Fruit fly (Drosophila melanogaster) whole organism, prepupa: ENCODE measurements around the gene CG42780.

Experiments used
- Blimp-1 ChIP-seq: fragments of 200-800 bp; sonication (Bioruptor generic); optimal IDR thresholded peaks from 3 replicates; lab custom pipeline; 2017; ENCODE audit warnings: missing biosample characterization, missing genetic modification characterization, mild to moderate bottlenecking, moderate library complexity, missing genetic modification reagents
- CG10669 ChIP-seq: fragments of 200-800 bp; sonication (Bioruptor generic); optimal IDR thresholded peaks from 3 replicates; lab custom pipeline; 2018; ENCODE audit warnings: missing biosample characterization, mild to moderate bottlenecking, missing genetic modification characterization, moderate library complexity
- CG11294 ChIP-seq: fragments of 200-800 bp; sonication (Bioruptor generic); IDR thresholded peaks from 2 replicates; pipeline ENCODE4 v1.3.6; 2022; ENCODE audit warnings: missing biosample characterization, missing genetic modification characterization
- CG11762 ChIP-seq: fragments of 200-800 bp; sonication (Bioruptor generic); optimal IDR thresholded peaks from 3 replicates; lab custom pipeline; 2016; ENCODE audit warnings: missing biosample characterization, missing genetic modification characterization; ENCODE audit not compliant: insufficient read depth
- CG11902 ChIP-seq: fragments of 200-800 bp; sonication (Bioruptor generic); optimal IDR thresholded peaks from 3 replicates; lab custom pipeline; 2016; ENCODE audit warnings: missing biosample characterization, missing genetic modification characterization
- CG15336 ChIP-seq: fragments of 200-800 bp; sonication (Bioruptor generic); IDR thresholded peaks from 2 replicates; pipeline ENCODE4 v1.3.6; 2022; ENCODE audit warnings: missing biosample characterization, missing genetic modification characterization
- CG1621 ChIP-seq: fragments of 200-800 bp; sonication (Bioruptor generic); optimal IDR thresholded peaks from 3 replicates; lab custom pipeline; 2018; ENCODE audit warnings: missing biosample characterization, mild to moderate bottlenecking, missing genetic modification characterization
- CG3032 ChIP-seq: fragments of 200-800 bp; optimal IDR thresholded peaks from 2 replicates; lab custom pipeline; 2019; ENCODE audit warnings: missing biosample characterization, mild to moderate bottlenecking, missing genetic modification characterization, moderate library complexity
- CG32006 ChIP-seq: fragments of 200-800 bp; sonication (Bioruptor generic); optimal IDR thresholded peaks from 3 replicates; lab custom pipeline; 2017; ENCODE audit warnings: missing biosample characterization, mild to moderate bottlenecking, missing genetic modification characterization
- CG34406 ChIP-seq: fragments of 200-800 bp; sonication (Bioruptor generic); optimal IDR thresholded peaks from 3 replicates; lab custom pipeline; 2016; ENCODE audit warnings: missing biosample characterization, missing genetic modification characterization
- CG6163 ChIP-seq: fragments of 200-800 bp; sonication (Bioruptor generic); IDR thresholded peaks from 3 replicates; pipeline ENCODE4 v1.3.6; 2022; ENCODE audit warnings: missing biosample characterization, missing genetic modification characterization
- CG6276 ChIP-seq: fragments of 200-800 bp; sonication (Bioruptor generic); optimal IDR thresholded peaks from 2 replicates; lab custom pipeline; 2017; ENCODE audit warnings: missing biosample characterization, mild to moderate bottlenecking, missing genetic modification characterization
- CG6792 ChIP-seq: fragments of 200-800 bp; sonication (Bioruptor generic); optimal IDR thresholded peaks from 3 replicates; lab custom pipeline; 2016; ENCODE audit warnings: missing biosample characterization, missing genetic modification characterization
- CG6808 ChIP-seq: fragments of 200-800 bp; sonication (Bioruptor generic); optimal IDR thresholded peaks from 3 replicates; lab custom pipeline; 2017; ENCODE audit warnings: missing biosample characterization, missing genetic modification characterization, mild to moderate bottlenecking, moderate library complexity, missing genetic modification reagents
- CG6854 ChIP-seq: fragments of 200-800 bp; sonication (Bioruptor generic); optimal IDR thresholded peaks from 2 replicates; lab custom pipeline; 2017; ENCODE audit warnings: missing biosample characterization, mild to moderate bottlenecking, missing genetic modification characterization
- CG7368 ChIP-seq: fragments of 200-800 bp; sonication (Bioruptor generic); optimal IDR thresholded peaks from 3 replicates; lab custom pipeline; 2016; ENCODE audit warnings: missing biosample characterization, missing genetic modification characterization
- CG8119 ChIP-seq: fragments of 200-800 bp; sonication (Bioruptor generic); IDR thresholded peaks from 3 replicates; pipeline ENCODE4 v1.3.6; 2022; ENCODE audit warnings: missing biosample characterization, missing genetic modification characterization
- CG8632 ChIP-seq: fragments of 200-800 bp; sonication (Bioruptor generic); optimal IDR thresholded peaks from 3 replicates; lab custom pipeline; 2016; ENCODE audit warnings: missing biosample characterization, missing genetic modification characterization
- CG9139 ChIP-seq: fragments of 200-800 bp; sonication (Bioruptor generic); optimal IDR thresholded peaks from 3 replicates; lab custom pipeline; 2017; ENCODE audit warnings: missing biosample characterization, mild to moderate bottlenecking, missing genetic modification characterization
- Eip78C ChIP-seq: fragments of 200-800 bp; sonication (Bioruptor generic); peaks from one replicate; lab custom pipeline; 2016; ENCODE audit warnings: missing biosample characterization, missing genetic modification characterization
- Ets21C ChIP-seq: fragments of 200-800 bp; sonication (Bioruptor generic); optimal IDR thresholded peaks from 3 replicates; lab custom pipeline; 2016; ENCODE audit warnings: missing biosample characterization, missing genetic modification characterization
- Ets96B ChIP-seq: fragments of 200-800 bp; optimal IDR thresholded peaks from 2 replicates; lab custom pipeline; 2019; ENCODE audit warnings: missing biosample characterization, mild to moderate bottlenecking, missing genetic modification characterization, moderate library complexity
- Gug ChIP-seq: fragments of 200-800 bp; sonication (Bioruptor generic); IDR thresholded peaks from 2 replicates; pipeline ENCODE4 v1.3.6; 2022; ENCODE audit warnings: missing biosample characterization, missing genetic modification characterization
- Hr38 ChIP-seq: sonication (Bioruptor generic); optimal IDR thresholded peaks from 2 replicates; lab custom pipeline; 2016; ENCODE audit warnings: missing biosample characterization, missing genetic modification characterization
- Hr39 ChIP-seq: fragments of 200-800 bp; sonication (Bioruptor generic); optimal IDR thresholded peaks from 2 replicates; lab custom pipeline; 2016; ENCODE audit warnings: missing biosample characterization, missing genetic modification characterization
- Hr4 ChIP-seq: fragments of 200-800 bp; sonication (Bioruptor generic); optimal IDR thresholded peaks from 3 replicates; lab custom pipeline; 2016; ENCODE audit warnings: missing biosample characterization, missing genetic modification characterization
- Lpt ChIP-seq: fragments of 200-800 bp; sonication (Bioruptor generic); optimal IDR thresholded peaks from 3 replicates; lab custom pipeline; 2016; ENCODE audit warnings: missing biosample characterization, missing genetic modification characterization
- Sox102F ChIP-seq: fragments of 200-800 bp; sonication (Bioruptor generic); optimal IDR thresholded peaks from 2 replicates; lab custom pipeline; 2016; ENCODE audit warnings: missing biosample characterization, mild to moderate bottlenecking, missing genetic modification characterization
- Sox15 ChIP-seq: fragments of 200-800 bp; sonication (Bioruptor generic); optimal IDR thresholded peaks from 3 replicates; lab custom pipeline; 2016; ENCODE audit warnings: missing biosample characterization, missing genetic modification characterization
- achi ChIP-seq: fragments of 200-800 bp; sonication (Bioruptor generic); optimal IDR thresholded peaks from 3 replicates; lab custom pipeline; 2016; ENCODE audit warnings: missing biosample characterization, missing genetic modification characterization
- acj6 ChIP-seq: fragments of 200-800 bp; sonication (Bioruptor generic); optimal IDR thresholded peaks from 3 replicates; lab custom pipeline; 2016; ENCODE audit warnings: missing biosample characterization, missing genetic modification characterization
- cyc ChIP-seq: fragments of 200-800 bp; sonication (Bioruptor generic); optimal IDR thresholded peaks from 3 replicates; lab custom pipeline; 2016; ENCODE audit warnings: missing biosample characterization, missing genetic modification characterization
- dsx ChIP-seq: fragments of 200-800 bp; optimal IDR thresholded peaks from 3 replicates; lab custom pipeline; 2019; ENCODE audit warnings: missing biosample characterization, mild to moderate bottlenecking, missing genetic modification characterization, moderate library complexity; ENCODE audit not compliant: poor library complexity, severe bottlenecking
- eg ChIP-seq: fragments of 200-800 bp; sonication (Bioruptor generic); IDR thresholded peaks from 3 replicates; pipeline ENCODE4 v1.3.6; 2022; ENCODE audit warnings: missing biosample characterization, missing genetic modification characterization
- esn ChIP-seq: fragments of 200-800 bp; sonication (Bioruptor generic); optimal IDR thresholded peaks from 2 replicates; lab custom pipeline; 2016; ENCODE audit warnings: missing biosample characterization, mild to moderate bottlenecking, missing genetic modification characterization, moderate library complexity
- fd85E ChIP-seq: fragments of 200-800 bp; sonication (Bioruptor generic); optimal IDR thresholded peaks from 3 replicates; lab custom pipeline; 2016; ENCODE audit warnings: missing biosample characterization, missing genetic modification characterization
- fkh ChIP-seq: fragments of 200-800 bp; sonication (Bioruptor generic); optimal IDR thresholded peaks from 3 replicates; lab custom pipeline; 2017; ENCODE audit warnings: missing biosample characterization, mild to moderate bottlenecking, missing genetic modification characterization, moderate library complexity
- lz ChIP-seq: fragments of 200-800 bp; sonication (Bioruptor generic); optimal IDR thresholded peaks from 3 replicates; lab custom pipeline; 2016; ENCODE audit warnings: missing biosample characterization, missing genetic modification characterization
- net ChIP-seq: fragments of 200-800 bp; sonication (Bioruptor generic); optimal IDR thresholded peaks from 3 replicates; lab custom pipeline; 2016; ENCODE audit warnings: missing biosample characterization, missing genetic modification characterization
- salr ChIP-seq, 2 experiments: fragments of 200-800 bp; sonication (Bioruptor generic); optimal IDR thresholded peaks; 3 replicates each; lab custom pipeline; 2016 to 2018; ENCODE audit warnings: missing biosample characterization in 2 of 2, missing genetic modification characterization in 2 of 2, mild to moderate bottlenecking in 1 of 2
- ss ChIP-seq, 2 experiments: fragments of 200-800 bp; sonication (Bioruptor generic); optimal IDR thresholded peaks; 2 replicates in 1 of 2; 3 replicates in 1 of 2; lab custom pipeline; 2017 to 2018; ENCODE audit warnings: mild to moderate bottlenecking in 2 of 2, missing biosample characterization in 2 of 2, missing genetic modification characterization in 2 of 2, moderate library complexity in 1 of 2
- vri ChIP-seq: fragments of 200-800 bp; sonication (Bioruptor generic); optimal IDR thresholded peaks from 3 replicates; lab custom pipeline; 2016; ENCODE audit warnings: missing biosample characterization, mild to moderate bottlenecking, missing genetic modification characterization

CG42780 gene

dm6 chrX:7347406-7347805, 15.4 kb upstream of the CG42780 start, which contains the start of gene CG15034:
Gene CG15034, minus strand, starts transcription at chrX:7347506.
- no peak for TF ChIP-seq Ets21C

- no peak for TF ChIP-seq CG11294
- peak; percentile 3 for TF ChIP-seq Eip78C (GFP tag; lab: Kevin White, UChicago)
Observed at dm6 chrX:7342998-7343397, 11.0 kb upstream of the CG42780 start.

dm6 chrX:7340667-7341066, 8.7 kb upstream of the CG42780 start:
- TF ChIP-seq CG3032 (tag; lab: Kevin White, UChicago), result no peak
- peak; percentile 79 for TF ChIP-seq dsx (GFP tag; lab: Kevin White, UChicago)

- TF ChIP-seq eg (no peak), CG11902 (no peak), fkh (GFP tag; lab: Kevin White, UChicago) (peak; percentile 42), Eip78C (GFP tag; lab: Kevin White, UChicago) (peak; percentile 32)
Observed at dm6 chrX:7339610-7340326, 7.8 kb upstream of the CG42780 start.

- TF ChIP-seq Gug (GFP tag; lab: Robert Waterston, UW), result 0 out of 2 replicates have a peak, but pooled peaks have one; percentile 35
- peak; percentile 23 for TF ChIP-seq Hr39 (GFP tag; lab: Kevin White, UChicago)
- peak; percentile 43 for TF ChIP-seq achi (GFP tag; lab: Kevin White, UChicago)
- TF ChIP-seq salr (GFP tag; optimal IDR thresholded peaks at IDR 0.05; lab: Kevin White, UChicago), result no peak
- TF ChIP-seq CG8119, result peak; percentile 35; the same call in 1 of the 3 replicates
- TF ChIP-seq CG8632 (GFP tag; lab: Kevin White, UChicago), result peak; percentile 17
- TF ChIP-seq acj6 (GFP tag; lab: Kevin White, UChicago), result peak; percentile 42
- TF ChIP-seq net (GFP tag; lab: Kevin White, UChicago), result peak; percentile 6
- TF ChIP-seq CG6792, result peak; percentile 35
- no peak for TF ChIP-seq CG6163
- no peak for TF ChIP-seq Ets96B (tag; lab: Kevin White, UChicago)
- no peak for TF ChIP-seq ss (GFP tag; optimal IDR thresholded peaks at IDR 0.05; lab: Kevin White, UChicago)
- no peak for TF ChIP-seq CG9139
- peak; percentile 43 for TF ChIP-seq CG6276
- TF ChIP-seq CG7368 (GFP tag; lab: Kevin White, UChicago), result no peak
- TF ChIP-seq CG3032 (tag; lab: Kevin White, UChicago), result no peak
- no peak for TF ChIP-seq CG11902
- TF ChIP-seq cyc (GFP tag; lab: Kevin White, UChicago), result no peak
- no peak for TF ChIP-seq dsx (GFP tag; lab: Kevin White, UChicago)
- no peak for TF ChIP-seq vri (GFP tag; lab: Kevin White, UChicago)
- TF ChIP-seq CG6808 (GFP tag; lab: Kevin White, UChicago), result no peak
- TF ChIP-seq esn (GFP tag; lab: Kevin White, UChicago), result peak; percentile 55
- TF ChIP-seq CG6854, result no peak
- TF ChIP-seq CG11762 (GFP tag; lab: Kevin White, UChicago), result no peak
- TF ChIP-seq Sox102F (GFP tag; lab: Kevin White, UChicago), result no peak
- TF ChIP-seq CG1621 (tag; lab: Kevin White, UChicago), result no peak
- TF ChIP-seq CG15336 (GFP tag; lab: Robert Waterston, UW), result peak; percentile 68
- peak; percentile 64 for TF ChIP-seq fkh (GFP tag; lab: Kevin White, UChicago)
- no peak for TF ChIP-seq Hr38 (GFP tag; lab: Kevin White, UChicago)
- TF ChIP-seq Lpt (GFP tag; lab: Kevin White, UChicago), result peak; percentile 39
- peak; percentile 3 for TF ChIP-seq CG10669 (GFP tag; lab: Kevin White, UChicago)
- TF ChIP-seq Sox15, result peak; percentile 29
- TF ChIP-seq Hr4, result peak; percentile 69
- peak; percentile 30 for TF ChIP-seq lz
- TF ChIP-seq CG34406 (GFP tag; lab: Kevin White, UChicago), result peak; percentile 13
- peak; percentile 74 for TF ChIP-seq CG32006 (GFP tag; lab: Kevin White, UChicago)
- no peak for TF ChIP-seq CG11294
- no peak for TF ChIP-seq fd85E (GFP tag; lab: Kevin White, UChicago)
- TF ChIP-seq Blimp-1 (GFP tag; lab: Kevin White, UChicago), result no peak
Observed at dm6 chrX:7338538-7338937, 6.5 kb upstream of the CG42780 start.
